Fruit fly (Drosophila melanogaster) S2 (cell line): Measurements from ENCODE around the gene Jig.

Experiments used
- CG8478 ChIP-seq: fragments of >200 bp; optimal IDR thresholded peaks from 2 replicates; lab custom pipeline; 2018
- CTCF ChIP-seq, 2 experiments: fragments of >200 bp; optimal IDR thresholded peaks; 2 replicates each; lab custom pipeline; 2018

DNA sequence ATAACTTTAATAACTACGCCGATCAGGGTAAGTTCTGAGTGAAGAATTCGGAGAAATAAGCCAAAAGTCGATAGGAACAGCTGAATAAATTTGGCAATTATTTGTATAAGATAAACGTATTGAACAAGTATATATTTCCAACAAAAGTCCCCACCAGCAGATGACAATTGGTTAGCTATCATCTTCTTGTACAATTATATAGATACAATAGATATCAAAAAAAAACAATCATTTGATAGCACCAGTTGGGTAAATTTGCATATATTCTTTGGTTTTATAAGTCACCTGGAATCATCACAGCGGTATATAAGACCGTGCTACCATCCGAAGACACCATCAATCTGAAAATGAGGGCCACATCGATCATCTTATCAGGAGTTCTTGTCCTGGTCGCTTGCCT, at the start of gene Jig:
- TF ChIP-seq CG8478 (lab: Kevin White, UChicago) (no peak), CTCF (optimal IDR thresholded peaks at IDR 0.05; lab: Kevin White, UChicago) (no peak)
